Worm (Caenorhabditis elegans) whole organism, young adult: ENCODE data around the gene C05C10.7.

ENCODE experiments used
- F10E7.11 ChIP-seq: sonication (generic microtip); optimal IDR thresholded peaks from 2 replicates; lab custom pipeline; 2017; ENCODE audit warnings: mild to moderate bottlenecking, missing genetic modification characterization, moderate library complexity, missing compliant biosample characterization
- F22D6.2 ChIP-seq: sonication (generic microtip); optimal IDR thresholded peaks from 2 replicates; lab custom pipeline; 2016; ENCODE audit warnings: mild to moderate bottlenecking, missing genetic modification characterization, missing compliant biosample characterization
- F55B11.4 ChIP-seq: sonication (generic microtip); optimal IDR thresholded peaks from 2 replicates; lab custom pipeline; 2016; ENCODE audit warnings: missing compliant biosample characterization, missing genetic modification characterization, borderline replicate concordance; ENCODE audit not compliant: insufficient read depth
- F57A8.1 ChIP-seq: fragments of 200-800 bp; sonication (Bioruptor generic); optimal IDR thresholded peaks from 2 replicates; lab custom pipeline; 2018; ENCODE audit warnings: mild to moderate bottlenecking, missing genetic modification characterization, moderate library complexity, missing compliant biosample characterization
- Y53F4B.3 ChIP-seq: fragments of 200-800 bp; sonication (Bioruptor generic); IDR thresholded peaks from 2 replicates; pipeline ENCODE4 v1.3.6; 2022; ENCODE audit warnings: missing genetic modification reagents, missing genetic modification characterization, missing compliant biosample characterization
- ama-1 ChIP-seq, 3 experiments: fragments of 150-350 bp in 1 of 3; sonication (generic microtip) in 2 of 3; optimal IDR thresholded peaks; 2 replicates each; lab custom pipeline; 2014 to 2018; ENCODE audit warnings: missing biosample characterization in 2 of 3, missing genetic modification characterization in 2 of 3, missing genetic modification reagents in 2 of 3
- ceh-27 ChIP-seq: fragments of 200-800 bp; sonication (Bioruptor generic); optimal IDR thresholded peaks from 2 replicates; lab custom pipeline; 2018; ENCODE audit warnings: mild to moderate bottlenecking, missing genetic modification characterization, moderate library complexity, missing compliant biosample characterization
- die-1 ChIP-seq: sonication (generic microtip); optimal IDR thresholded peaks from 2 replicates; lab custom pipeline; 2016; ENCODE audit warnings: missing genotype, mild to moderate bottlenecking, missing genetic modification characterization, missing compliant biosample characterization
- dox-1 ChIP-seq: fragments of 200-800 bp; sonication (Bioruptor generic); IDR thresholded peaks from 2 replicates; pipeline ENCODE4 v1.3.6; 2022; ENCODE audit warnings: missing genetic modification reagents, missing genetic modification characterization, missing compliant biosample characterization
- dpl-1 ChIP-seq: fragments of 150-350 bp; optimal IDR thresholded peaks from 2 replicates; lab custom pipeline; 2014; ENCODE audit warnings: missing biosample characterization, missing genetic modification reagents, missing genetic modification characterization
- ekl-4 ChIP-seq: fragments of 200-800 bp; sonication (Bioruptor generic); IDR thresholded peaks from 2 replicates; pipeline ENCODE4 v1.3.6; 2022; ENCODE audit warnings: missing genetic modification reagents, missing genetic modification characterization, missing compliant biosample characterization
- madf-6 ChIP-seq: fragments of 200-800 bp; sonication (Bioruptor generic); IDR thresholded peaks from 2 replicates; pipeline ENCODE4 v1.3.6; 2022; ENCODE audit warnings: missing genetic modification reagents, missing genetic modification characterization, missing compliant biosample characterization

ce11 chrII:9914999-9915398 is 23.8 kb downstream of the C05C10.7 start, which contains the start of gene F26C11.3:
- TF ChIP-seq madf-6 (GFP tag; lab: Robert Waterston, UW) (no peak), F55B11.4 (tag; lab: Kevin White, UChicago) (no peak), ama-1 (optimal IDR thresholded peaks at IDR 0.05; lab: Kevin White, UChicago) (no peak), ama-1 (GFP tag; optimal IDR thresholded peaks at IDR 0.05; lab: Kevin White, UChicago) (no peak), F22D6.2 (tag; lab: Kevin White, UChicago) (no peak), dpl-1 (no peak), Y53F4B.3 (GFP tag; lab: Robert Waterston, UW) (no peak), ekl-4 (no peak), die-1 (tag; lab: Kevin White, UChicago) (no peak), F10E7.11 (tag; lab: Kevin White, UChicago) (no peak), F57A8.1 (no peak), dox-1 (no peak), ceh-27 (GFP tag; lab: Kevin White, UChicago) (no peak)
